Worm (Caenorhabditis elegans) whole organism, early embryonic: ENCODE data around the gene K09A11.1.

Experiments used
- B0310.2 ChIP-seq: sonication (generic microtip); optimal IDR thresholded peaks from 2 replicates; lab custom pipeline; 2016; ENCODE audit warnings: mild to moderate bottlenecking, missing genetic modification characterization, missing compliant biosample characterization
- F13C5.2 ChIP-seq: sonication (generic microtip); optimal IDR thresholded peaks from 2 replicates; lab custom pipeline; 2017; ENCODE audit warnings: mild to moderate bottlenecking, missing genetic modification characterization, inconsistent platforms, missing compliant biosample characterization
- aly-1 ChIP-seq: sonication (generic microtip); optimal IDR thresholded peaks from 2 replicates; lab custom pipeline; 2016; ENCODE audit warnings: missing genetic modification characterization, missing compliant biosample characterization
- ama-1 ChIP-seq: fragments of 150-350 bp; optimal IDR thresholded peaks from 2 replicates; lab custom pipeline; 2014
- ceh-13 ChIP-seq: fragments of 200-800 bp; sonication (Bioruptor generic); optimal IDR thresholded peaks from 2 replicates; lab custom pipeline; 2018; ENCODE audit warnings: mild to moderate bottlenecking, missing genetic modification characterization, missing compliant biosample characterization
- ceh-36 ChIP-seq: sonication (generic microtip); optimal IDR thresholded peaks from 2 replicates; lab custom pipeline; 2016; ENCODE audit warnings: missing genetic modification characterization, inconsistent platforms, missing compliant biosample characterization
- ets-7 ChIP-seq: sonication (generic microtip); optimal IDR thresholded peaks from 2 replicates; lab custom pipeline; 2016; ENCODE audit warnings: missing genotype, missing genetic modification characterization, missing compliant biosample characterization
- flt-1 ChIP-seq: fragments of 200-800 bp; sonication (Bioruptor generic); IDR thresholded peaks from 2 replicates; pipeline ENCODE4 v1.3.6; 2022; ENCODE audit warnings: missing genetic modification characterization, missing compliant biosample characterization
- hmbx-1 ChIP-seq: sonication (generic microtip); optimal IDR thresholded peaks from 2 replicates; lab custom pipeline; 2016; ENCODE audit warnings: mild to moderate bottlenecking, missing genetic modification characterization, missing compliant biosample characterization
- hmg-4 ChIP-seq: fragments of 200-800 bp; sonication (Bioruptor generic); optimal IDR thresholded peaks from 2 replicates; lab custom pipeline; 2018; ENCODE audit warnings: mild to moderate bottlenecking, missing genetic modification characterization, missing compliant biosample characterization
- hnd-1 ChIP-seq: sonication (generic microtip); optimal IDR thresholded peaks from 2 replicates; lab custom pipeline; 2016; ENCODE audit warnings: missing genetic modification characterization, missing compliant biosample characterization
- pes-1 ChIP-seq: fragments of 200-800 bp; sonication (Bioruptor generic); IDR thresholded peaks from 2 replicates; pipeline ENCODE4 v1.3.6; 2022; ENCODE audit warnings: missing genetic modification reagents, missing genetic modification characterization, missing compliant biosample characterization
- scrt-1 ChIP-seq: fragments of 200-800 bp; sonication (Bioruptor generic); IDR thresholded peaks from 2 replicates; pipeline ENCODE4 v1.3.6; 2022; ENCODE audit warnings: missing genetic modification characterization, missing compliant biosample characterization
- sea-1 ChIP-seq: fragments of 200-800 bp; sonication (Bioruptor generic); conservative IDR thresholded peaks from 2 replicates; pipeline ENCODE4 v1.3.6; 2022; ENCODE audit warnings: missing genetic modification characterization, missing compliant biosample characterization
- tbx-11 ChIP-seq: fragments of 200-800 bp; sonication (Bioruptor generic); IDR thresholded peaks from 2 replicates; pipeline ENCODE4 v1.3.6; 2022; ENCODE audit warnings: missing genetic modification characterization, missing compliant biosample characterization
- tbx-37 ChIP-seq: fragments of 200-800 bp; sonication (Bioruptor generic); conservative IDR thresholded peaks from 2 replicates; pipeline ENCODE4 v1.3.6; 2022; ENCODE audit warnings: missing genetic modification reagents, missing genetic modification characterization, missing compliant biosample characterization
- tra-4 ChIP-seq: sonication (generic microtip); optimal IDR thresholded peaks from 2 replicates; lab custom pipeline; 2017; ENCODE audit warnings: missing genetic modification characterization, missing compliant biosample characterization

The K09A11.1 gene

DNA sequence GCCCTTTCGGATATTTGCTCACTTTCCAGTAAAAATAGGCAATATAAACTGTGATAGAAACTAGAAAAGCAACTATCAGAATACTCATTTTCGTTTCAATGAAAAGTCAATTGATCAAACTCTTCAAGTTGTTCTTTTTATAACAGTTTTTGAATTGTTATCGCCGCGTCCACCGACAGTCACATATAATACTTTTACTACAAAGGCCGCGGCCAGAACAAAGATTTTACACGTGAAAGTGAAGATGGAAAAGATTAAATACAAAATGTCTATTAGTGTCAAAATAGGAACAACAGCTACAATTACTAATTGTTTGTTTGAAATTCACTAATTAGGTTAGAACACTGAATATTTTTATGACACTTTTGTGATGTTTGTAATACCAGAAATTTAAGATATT lies 7.3 kb downstream of the K09A11.1 start, which contains the start of gene cyp-14A2:
Gene cyp-14A2 (minus strand): TSS at position 101 of the 400 bp plus-strand sequence.
- TF ChIP-seq hmbx-1: no peak
- TF ChIP-seq flt-1: no peak
- no peak for TF ChIP-seq B0310.2 (tag; lab: Kevin White, UChicago)
- TF ChIP-seq tbx-37 (GFP tag; lab: Robert Waterston, UW): no peak
- TF ChIP-seq tbx-11 (GFP tag; lab: Robert Waterston, UW): no peak
- no peak for TF ChIP-seq ceh-13 (GFP tag; lab: Kevin White, UChicago)
- TF ChIP-seq scrt-1 (GFP tag; lab: Robert Waterston, UW): no peak

DNA sequence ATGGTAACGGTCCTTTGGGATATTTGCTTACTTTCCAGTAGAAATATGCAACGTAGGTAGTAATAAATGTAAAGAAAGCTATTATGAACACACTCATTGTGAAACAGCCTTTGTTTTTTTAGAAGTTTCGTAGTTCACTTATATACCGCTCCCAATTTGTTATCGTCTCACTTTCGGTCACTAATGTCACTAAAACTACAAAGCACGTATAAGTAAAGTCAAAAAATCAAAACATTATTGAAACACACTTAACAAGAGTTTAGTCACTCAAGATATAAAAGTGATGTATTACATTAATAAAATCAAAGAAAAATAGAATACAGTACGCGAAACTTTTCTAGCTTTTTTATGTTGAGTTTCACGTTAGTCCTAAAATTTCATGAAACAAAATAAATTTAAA lies 11.8 kb downstream of the K09A11.1 start, which contains the start of gene cyp-14A3:
Gene cyp-14A3 (minus strand): TSS at position 101 of the 400 bp plus-strand sequence.
- TF ChIP-seq F13C5.2 (tag; lab: Kevin White, UChicago) (no peak), aly-1 (tag; lab: Kevin White, UChicago) (no peak), B0310.2 (tag; lab: Kevin White, UChicago) (no peak)

DNA sequence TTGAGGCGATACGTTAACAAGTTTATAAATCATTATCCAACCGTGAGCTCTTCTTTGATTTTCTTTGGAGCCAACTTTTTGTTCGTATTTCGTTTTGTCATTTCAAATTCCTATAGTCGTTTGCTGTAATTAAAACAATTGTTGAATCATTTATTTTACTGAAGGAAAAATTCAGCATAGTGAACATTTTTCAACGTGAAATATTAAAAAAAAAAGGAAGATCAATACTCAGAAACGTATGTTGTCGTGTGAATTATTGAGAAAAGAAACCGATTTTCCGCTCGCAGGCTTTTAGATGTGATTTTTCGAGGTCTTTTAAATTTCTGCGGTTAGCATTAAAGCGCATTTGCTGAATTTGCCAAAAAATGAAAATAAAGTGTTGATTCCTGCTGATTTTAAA lies 16.6 kb downstream of the K09A11.1 start, which contains the start of gene phf-33:
Gene phf-33 (minus strand): TSS at position 101 of the 400 bp plus-strand sequence.
- TF ChIP-seq hnd-1 (no peak), ets-7 (tag; lab: Kevin White, UChicago) (no peak), flt-1 (no peak), ceh-13 (GFP tag; lab: Kevin White, UChicago) (no peak), hmbx-1 (no peak), B0310.2 (tag; lab: Kevin White, UChicago) (no peak), tra-4 (no peak), ceh-36 (no peak), ama-1 (lab: Kevin White, UChicago) (no peak), sea-1 (GFP tag; lab: Robert Waterston, UW) (no peak), hmg-4 (GFP tag; lab: Kevin White, UChicago) (no peak), tbx-37 (GFP tag; lab: Robert Waterston, UW) (no peak), aly-1 (tag; lab: Kevin White, UChicago) (no peak), pes-1 (no peak), F13C5.2 (tag; lab: Kevin White, UChicago) (no peak), scrt-1 (GFP tag; lab: Robert Waterston, UW) (no peak), tbx-11 (GFP tag; lab: Robert Waterston, UW) (no peak)

DNA sequence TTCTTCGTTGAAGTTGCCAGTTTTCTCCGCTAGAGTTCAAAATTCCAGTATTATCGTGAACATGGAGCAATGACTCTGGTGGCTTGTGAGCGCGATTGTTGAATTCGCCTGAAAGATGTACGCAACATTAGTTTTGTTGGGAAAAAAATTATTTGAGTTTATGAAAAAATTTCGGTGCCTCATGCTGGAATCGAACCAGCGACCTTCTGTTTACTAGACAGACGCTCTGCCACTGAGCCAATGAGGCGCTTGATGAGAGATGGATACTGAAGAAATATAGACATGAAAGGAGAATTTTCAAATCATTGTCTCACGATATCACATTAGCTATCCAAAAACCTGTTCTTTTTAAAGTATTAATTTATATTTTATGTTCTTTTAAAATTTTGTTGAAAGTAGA lies 21.2 kb downstream of the K09A11.1 start:
- no peak for TF ChIP-seq sea-1 (GFP tag; lab: Robert Waterston, UW)
- TF ChIP-seq tra-4: no peak
- TF ChIP-seq ceh-13 (GFP tag; lab: Kevin White, UChicago): no peak
- no peak for TF ChIP-seq ceh-36
- no peak for TF ChIP-seq hmg-4 (GFP tag; lab: Kevin White, UChicago)
- no peak for TF ChIP-seq tbx-11 (GFP tag; lab: Robert Waterston, UW)
- TF ChIP-seq ama-1 (lab: Kevin White, UChicago): no peak
- no peak for TF ChIP-seq pes-1
- TF ChIP-seq aly-1 (tag; lab: Kevin White, UChicago): no peak
- no peak for TF ChIP-seq hmbx-1
- TF ChIP-seq flt-1: no peak
- no peak for TF ChIP-seq ets-7 (tag; lab: Kevin White, UChicago)
- TF ChIP-seq F13C5.2 (tag; lab: Kevin White, UChicago): no peak

DNA sequence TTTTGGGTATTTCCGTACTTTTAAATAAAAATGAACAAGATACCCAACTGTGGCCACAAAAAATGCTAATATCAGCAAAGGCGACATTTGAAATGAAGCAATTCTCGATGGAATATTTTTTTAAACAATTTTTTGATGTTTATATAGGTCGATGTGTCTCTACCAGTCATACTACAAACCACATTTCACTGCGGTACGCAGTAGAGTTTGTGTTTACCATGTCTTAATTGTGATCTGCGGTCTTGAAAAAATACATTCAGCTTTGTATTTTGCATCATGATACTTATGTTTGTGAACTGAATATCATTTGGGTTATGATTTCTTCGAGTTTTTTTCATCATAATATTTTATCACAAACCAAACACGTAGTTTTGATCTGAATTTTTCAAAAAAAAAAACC lies 21.8 kb downstream of the K09A11.1 start, which contains the start of gene cyp-14A4:
Gene cyp-14A4 (minus strand): TSS at position 107 of the 400 bp plus-strand sequence.
- TF ChIP-seq sea-1 (GFP tag; lab: Robert Waterston, UW) (no peak), tbx-11 (GFP tag; lab: Robert Waterston, UW) (no peak), B0310.2 (tag; lab: Kevin White, UChicago) (no peak), hnd-1 (no peak), scrt-1 (GFP tag; lab: Robert Waterston, UW) (no peak), aly-1 (tag; lab: Kevin White, UChicago) (no peak), tbx-37 (GFP tag; lab: Robert Waterston, UW) (no peak), ceh-36 (no peak)

DNA sequence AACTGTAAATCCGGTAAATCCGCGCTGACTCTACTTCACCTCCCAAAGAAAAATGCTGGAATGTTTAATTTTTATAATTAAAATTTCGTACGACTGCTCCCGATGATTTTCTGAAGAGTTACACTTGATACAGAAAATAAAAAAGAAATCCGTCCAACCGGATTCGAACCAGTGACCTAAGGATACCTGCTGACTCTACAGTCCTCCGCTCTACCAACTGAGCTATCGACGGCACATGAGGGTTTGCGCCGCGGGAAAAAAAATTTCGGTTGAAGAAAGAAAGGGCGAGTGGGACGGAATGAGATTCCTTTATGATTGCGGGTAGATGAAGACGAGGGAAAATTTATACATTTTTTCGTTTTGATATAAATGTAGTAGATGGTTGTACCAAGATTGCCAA lies 22.3 kb downstream of the K09A11.1 start:
- no peak for TF ChIP-seq tbx-37 (GFP tag; lab: Robert Waterston, UW)
- no peak for TF ChIP-seq ets-7 (tag; lab: Kevin White, UChicago)
- TF ChIP-seq ama-1 (lab: Kevin White, UChicago): no peak
- TF ChIP-seq ceh-13 (GFP tag; lab: Kevin White, UChicago): no peak
- TF ChIP-seq ceh-36: no peak
- TF ChIP-seq hmbx-1: no peak
- TF ChIP-seq tbx-11 (GFP tag; lab: Robert Waterston, UW): no peak
- no peak for TF ChIP-seq sea-1 (GFP tag; lab: Robert Waterston, UW)
- TF ChIP-seq F13C5.2 (tag; lab: Kevin White, UChicago): no peak
- TF ChIP-seq flt-1: no peak
- no peak for TF ChIP-seq pes-1
- TF ChIP-seq hnd-1: no peak
- TF ChIP-seq B0310.2 (tag; lab: Kevin White, UChicago): no peak

DNA sequence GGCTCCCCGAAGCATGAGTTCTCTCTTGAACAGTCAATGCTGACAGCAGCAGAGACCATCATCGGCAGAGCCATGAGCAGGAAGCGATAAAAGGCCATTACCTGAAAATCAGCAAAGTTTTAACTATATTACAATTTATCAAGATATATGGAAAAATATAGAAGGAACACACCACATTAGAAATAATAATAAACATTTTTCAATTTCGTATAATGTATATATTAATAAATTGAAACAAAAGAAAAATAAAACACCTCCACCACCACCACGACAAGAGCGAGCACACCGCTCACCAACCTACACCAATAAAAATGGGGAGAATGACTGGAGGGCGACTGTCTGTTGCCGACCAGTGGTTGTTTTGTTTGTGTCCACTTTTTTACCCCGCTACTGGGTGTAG lies 24.2 kb downstream of the K09A11.1 start, which contains the start of gene R04D3.2:
Gene R04D3.2 (minus strand): TSS at position 101 of the 400 bp plus-strand sequence.
- TF ChIP-seq tbx-11 (GFP tag; lab: Robert Waterston, UW) (no peak), hmg-4 (GFP tag; lab: Kevin White, UChicago) (no peak), aly-1 (tag; lab: Kevin White, UChicago) (no peak), flt-1 (no peak), pes-1 (no peak), ceh-13 (GFP tag; lab: Kevin White, UChicago) (no peak), tbx-37 (GFP tag; lab: Robert Waterston, UW) (no peak), scrt-1 (GFP tag; lab: Robert Waterston, UW) (no peak), hnd-1 (no peak), tra-4 (no peak), sea-1 (GFP tag; lab: Robert Waterston, UW) (no peak), ama-1 (lab: Kevin White, UChicago) (no peak), ceh-36 (no peak), F13C5.2 (tag; lab: Kevin White, UChicago) (no peak), hmbx-1 (no peak), ets-7 (tag; lab: Kevin White, UChicago) (no peak), B0310.2 (tag; lab: Kevin White, UChicago) (no peak)
